Worm (Caenorhabditis elegans) whole organism, midembryonic: ENCODE measurements around the gene JC8.7.

Source experiments
- flt-1 ChIP-seq: fragments of 200-800 bp; sonication (Bioruptor generic); IDR thresholded peaks from 2 replicates; pipeline ENCODE4 v1.3.6; 2022; ENCODE audit warnings: missing genetic modification characterization, missing compliant biosample characterization
- klf-2 ChIP-seq: fragments of 200-800 bp; sonication (Bioruptor generic); conservative IDR thresholded peaks from 2 replicates; pipeline ENCODE4 v1.3.6; 2022; ENCODE audit warnings: missing genetic modification reagents, missing genetic modification characterization, missing compliant biosample characterization
- med-1 ChIP-seq: sonication (generic microtip); optimal IDR thresholded peaks from 2 replicates; lab custom pipeline; 2017; ENCODE audit warnings: missing genetic modification characterization, mild to moderate bottlenecking, missing compliant biosample characterization, antibody characterized with exemption, missing genetic modification reagents; ENCODE audit not compliant: insufficient read depth
- ref-1 ChIP-seq: fragments of 200-800 bp; sonication (Bioruptor generic); conservative IDR thresholded peaks from 2 replicates; pipeline ENCODE4 v1.3.6; 2022; ENCODE audit warnings: missing genetic modification reagents, missing genetic modification characterization, missing compliant biosample characterization
- ztf-23 ChIP-seq: fragments of 200-800 bp; sonication (Bioruptor generic); IDR thresholded peaks from 2 replicates; pipeline ENCODE4 v1.3.6; 2022; ENCODE audit warnings: missing genetic modification reagents, missing genetic modification characterization, missing compliant biosample characterization
- ztf-29 ChIP-seq: fragments of 200-800 bp; sonication (Bioruptor generic); IDR thresholded peaks from 2 replicates; pipeline ENCODE4 v1.3.6; 2022; ENCODE audit warnings: missing genetic modification reagents, missing genetic modification characterization, missing compliant biosample characterization

DNA sequence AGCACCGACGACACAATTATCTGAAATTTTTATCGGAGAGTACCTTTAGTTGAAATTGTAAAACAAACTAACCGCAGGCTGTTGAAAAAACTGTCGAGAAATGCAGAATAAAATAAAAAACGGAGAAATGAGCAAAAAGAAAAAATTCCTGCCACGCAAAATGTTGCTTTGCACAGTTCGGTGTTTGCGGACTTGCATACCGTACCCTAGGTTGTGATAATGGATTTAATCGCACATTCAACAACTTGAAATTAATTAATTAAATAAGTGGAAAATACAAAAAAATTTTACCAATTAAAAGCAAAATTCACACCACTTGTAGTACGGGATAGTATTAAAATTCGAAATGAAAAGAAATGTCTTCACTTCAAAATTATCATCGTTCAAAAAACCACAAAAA is 15.7 kb upstream of the JC8.7 start:
- TF ChIP-seq flt-1, result no peak
- no peak for TF ChIP-seq ztf-29 (GFP tag; lab: Robert Waterston, UW)
- no peak for TF ChIP-seq klf-2 (GFP tag; lab: Robert Waterston, UW)
- TF ChIP-seq ztf-23 (GFP tag; lab: Robert Waterston, UW), result no peak
- no peak for TF ChIP-seq ref-1 (GFP tag; lab: Robert Waterston, UW)
- no peak for TF ChIP-seq med-1
